Fruit fly (Drosophila melanogaster) whole organism, prepupa: ENCODE measurements around the gene UQCR-C2.

ENCODE experiments used
- CG10631 ChIP-seq: fragments of 200-800 bp; sonication (Bioruptor generic); optimal IDR thresholded peaks from 2 replicates; lab custom pipeline; 2016; ENCODE audit warnings: missing biosample characterization, missing genetic modification characterization
- CG10669 ChIP-seq: fragments of 200-800 bp; sonication (Bioruptor generic); optimal IDR thresholded peaks from 3 replicates; lab custom pipeline; 2018; ENCODE audit warnings: missing biosample characterization, mild to moderate bottlenecking, missing genetic modification characterization, moderate library complexity
- CG11294 ChIP-seq: fragments of 200-800 bp; sonication (Bioruptor generic); IDR thresholded peaks from 2 replicates; pipeline ENCODE4 v1.3.6; 2022; ENCODE audit warnings: missing biosample characterization, missing genetic modification characterization
- CG11902 ChIP-seq: fragments of 200-800 bp; sonication (Bioruptor generic); optimal IDR thresholded peaks from 3 replicates; lab custom pipeline; 2016; ENCODE audit warnings: missing biosample characterization, missing genetic modification characterization
- CG16779 ChIP-seq: fragments of 200-800 bp; sonication (Bioruptor generic); optimal IDR thresholded peaks from 3 replicates; lab custom pipeline; 2017; ENCODE audit warnings: missing biosample characterization, mild to moderate bottlenecking, missing genetic modification characterization
- CG3032 ChIP-seq: fragments of 200-800 bp; optimal IDR thresholded peaks from 2 replicates; lab custom pipeline; 2019; ENCODE audit warnings: missing biosample characterization, mild to moderate bottlenecking, missing genetic modification characterization, moderate library complexity
- CG31627 ChIP-seq: fragments of 200-800 bp; sonication (Bioruptor generic); optimal IDR thresholded peaks from 3 replicates; lab custom pipeline; 2016; ENCODE audit warnings: missing biosample characterization, missing genetic modification characterization
- CG32006 ChIP-seq: fragments of 200-800 bp; sonication (Bioruptor generic); optimal IDR thresholded peaks from 3 replicates; lab custom pipeline; 2017; ENCODE audit warnings: missing biosample characterization, mild to moderate bottlenecking, missing genetic modification characterization
- CG34406 ChIP-seq: fragments of 200-800 bp; sonication (Bioruptor generic); optimal IDR thresholded peaks from 3 replicates; lab custom pipeline; 2016; ENCODE audit warnings: missing biosample characterization, missing genetic modification characterization
- CG3919 ChIP-seq: fragments of 200-800 bp; sonication (Bioruptor generic); optimal IDR thresholded peaks from 3 replicates; lab custom pipeline; 2016; ENCODE audit warnings: missing biosample characterization, missing genetic modification characterization
- CG4318 ChIP-seq: fragments of 200-800 bp; sonication (Bioruptor generic); optimal IDR thresholded peaks from 3 replicates; lab custom pipeline; 2017; ENCODE audit warnings: missing biosample characterization, mild to moderate bottlenecking, missing genetic modification characterization
- CG6276 ChIP-seq: fragments of 200-800 bp; sonication (Bioruptor generic); optimal IDR thresholded peaks from 2 replicates; lab custom pipeline; 2017; ENCODE audit warnings: missing biosample characterization, mild to moderate bottlenecking, missing genetic modification characterization
- CG6792 ChIP-seq: fragments of 200-800 bp; sonication (Bioruptor generic); optimal IDR thresholded peaks from 3 replicates; lab custom pipeline; 2016; ENCODE audit warnings: missing biosample characterization, missing genetic modification characterization
- CG6854 ChIP-seq: fragments of 200-800 bp; sonication (Bioruptor generic); optimal IDR thresholded peaks from 2 replicates; lab custom pipeline; 2017; ENCODE audit warnings: missing biosample characterization, mild to moderate bottlenecking, missing genetic modification characterization
- CG7368 ChIP-seq: fragments of 200-800 bp; sonication (Bioruptor generic); optimal IDR thresholded peaks from 3 replicates; lab custom pipeline; 2016; ENCODE audit warnings: missing biosample characterization, missing genetic modification characterization
- CG8319 ChIP-seq: fragments of 200-800 bp; sonication (Bioruptor generic); optimal IDR thresholded peaks from 3 replicates; lab custom pipeline; 2016; ENCODE audit warnings: missing biosample characterization, missing genetic modification characterization
- CG8632 ChIP-seq: fragments of 200-800 bp; sonication (Bioruptor generic); optimal IDR thresholded peaks from 3 replicates; lab custom pipeline; 2016; ENCODE audit warnings: missing biosample characterization, missing genetic modification characterization
- CG9139 ChIP-seq: fragments of 200-800 bp; sonication (Bioruptor generic); optimal IDR thresholded peaks from 3 replicates; lab custom pipeline; 2017; ENCODE audit warnings: missing biosample characterization, mild to moderate bottlenecking, missing genetic modification characterization
- Eip75B ChIP-seq: fragments of 200-800 bp; sonication (Bioruptor generic); optimal IDR thresholded peaks from 3 replicates; lab custom pipeline; 2016; ENCODE audit warnings: missing biosample characterization, missing genetic modification characterization
- Eip78C ChIP-seq: fragments of 200-800 bp; sonication (Bioruptor generic); peaks from one replicate; lab custom pipeline; 2016; ENCODE audit warnings: missing biosample characterization, missing genetic modification characterization
- Eip93F ChIP-seq: fragments of 200-800 bp; sonication (Bioruptor generic); optimal IDR thresholded peaks from 2 replicates; lab custom pipeline; 2016; ENCODE audit warnings: missing biosample characterization, mild to moderate bottlenecking, missing genetic modification characterization
- Ets21C ChIP-seq: fragments of 200-800 bp; sonication (Bioruptor generic); optimal IDR thresholded peaks from 3 replicates; lab custom pipeline; 2016; ENCODE audit warnings: missing biosample characterization, missing genetic modification characterization
- Gug ChIP-seq: fragments of 200-800 bp; sonication (Bioruptor generic); IDR thresholded peaks from 2 replicates; pipeline ENCODE4 v1.3.6; 2022; ENCODE audit warnings: missing biosample characterization, missing genetic modification characterization
- Hr38 ChIP-seq: sonication (Bioruptor generic); optimal IDR thresholded peaks from 2 replicates; lab custom pipeline; 2016; ENCODE audit warnings: missing biosample characterization, missing genetic modification characterization
- Lpt ChIP-seq: fragments of 200-800 bp; sonication (Bioruptor generic); optimal IDR thresholded peaks from 3 replicates; lab custom pipeline; 2016; ENCODE audit warnings: missing biosample characterization, missing genetic modification characterization
- Met ChIP-seq: fragments of 200-800 bp; sonication (Bioruptor generic); optimal IDR thresholded peaks from 3 replicates; lab custom pipeline; 2016; ENCODE audit warnings: missing biosample characterization, missing genetic modification characterization
- Smox ChIP-seq: fragments of 200-800 bp; sonication (Bioruptor generic); optimal IDR thresholded peaks from 3 replicates; lab custom pipeline; 2016; ENCODE audit warnings: missing biosample characterization, missing genetic modification characterization
- Sox102F ChIP-seq: fragments of 200-800 bp; sonication (Bioruptor generic); optimal IDR thresholded peaks from 2 replicates; lab custom pipeline; 2016; ENCODE audit warnings: missing biosample characterization, mild to moderate bottlenecking, missing genetic modification characterization
- Sox14 ChIP-seq: fragments of 200-800 bp; sonication (Bioruptor generic); optimal IDR thresholded peaks from 3 replicates; lab custom pipeline; 2016; ENCODE audit warnings: missing biosample characterization, missing genetic modification characterization
- achi ChIP-seq: fragments of 200-800 bp; sonication (Bioruptor generic); optimal IDR thresholded peaks from 3 replicates; lab custom pipeline; 2016; ENCODE audit warnings: missing biosample characterization, missing genetic modification characterization
- acj6 ChIP-seq: fragments of 200-800 bp; sonication (Bioruptor generic); optimal IDR thresholded peaks from 3 replicates; lab custom pipeline; 2016; ENCODE audit warnings: missing biosample characterization, missing genetic modification characterization
- cyc ChIP-seq: fragments of 200-800 bp; sonication (Bioruptor generic); optimal IDR thresholded peaks from 3 replicates; lab custom pipeline; 2016; ENCODE audit warnings: missing biosample characterization, missing genetic modification characterization
- dac ChIP-seq: fragments of 200-800 bp; sonication (Bioruptor generic); optimal IDR thresholded peaks from 2 replicates; lab custom pipeline; 2017; ENCODE audit warnings: missing biosample characterization, mild to moderate bottlenecking, missing genetic modification characterization
- dsx ChIP-seq: fragments of 200-800 bp; optimal IDR thresholded peaks from 3 replicates; lab custom pipeline; 2019; ENCODE audit warnings: missing biosample characterization, mild to moderate bottlenecking, missing genetic modification characterization, moderate library complexity; ENCODE audit not compliant: poor library complexity, severe bottlenecking
- eg ChIP-seq: fragments of 200-800 bp; sonication (Bioruptor generic); IDR thresholded peaks from 3 replicates; pipeline ENCODE4 v1.3.6; 2022; ENCODE audit warnings: missing biosample characterization, missing genetic modification characterization
- esn ChIP-seq: fragments of 200-800 bp; sonication (Bioruptor generic); optimal IDR thresholded peaks from 2 replicates; lab custom pipeline; 2016; ENCODE audit warnings: missing biosample characterization, mild to moderate bottlenecking, missing genetic modification characterization, moderate library complexity
- fd59A ChIP-seq: fragments of 200-800 bp; sonication (Bioruptor generic); optimal IDR thresholded peaks from 2 replicates; lab custom pipeline; 2017; ENCODE audit warnings: missing biosample characterization, mild to moderate bottlenecking, missing genetic modification characterization, missing genetic modification reagents
- fkh ChIP-seq: fragments of 200-800 bp; sonication (Bioruptor generic); optimal IDR thresholded peaks from 3 replicates; lab custom pipeline; 2017; ENCODE audit warnings: missing biosample characterization, mild to moderate bottlenecking, missing genetic modification characterization, moderate library complexity
- lz ChIP-seq: fragments of 200-800 bp; sonication (Bioruptor generic); optimal IDR thresholded peaks from 3 replicates; lab custom pipeline; 2016; ENCODE audit warnings: missing biosample characterization, missing genetic modification characterization
- pdm3 ChIP-seq: fragments of 200-800 bp; sonication (Bioruptor generic); optimal IDR thresholded peaks from 3 replicates; lab custom pipeline; 2016; ENCODE audit warnings: missing biosample characterization, missing genetic modification characterization
- salr ChIP-seq, 2 experiments: fragments of 200-800 bp; sonication (Bioruptor generic); optimal IDR thresholded peaks; 3 replicates each; lab custom pipeline; 2016 to 2018; ENCODE audit warnings: missing biosample characterization in 2 of 2, missing genetic modification characterization in 2 of 2, mild to moderate bottlenecking in 1 of 2
- ss ChIP-seq, 2 experiments: fragments of 200-800 bp; sonication (Bioruptor generic); optimal IDR thresholded peaks; 2 replicates in 1 of 2; 3 replicates in 1 of 2; lab custom pipeline; 2017 to 2018; ENCODE audit warnings: mild to moderate bottlenecking in 2 of 2, missing biosample characterization in 2 of 2, missing genetic modification characterization in 2 of 2, moderate library complexity in 1 of 2
- svp ChIP-seq: fragments of 200-800 bp; sonication (Bioruptor generic); peaks from one replicate; lab custom pipeline; 2016; ENCODE audit warnings: missing biosample characterization, missing genetic modification characterization
- topi ChIP-seq: fragments of 200-800 bp; sonication (Bioruptor generic); optimal IDR thresholded peaks from 3 replicates; lab custom pipeline; 2016; ENCODE audit warnings: missing biosample characterization, missing genetic modification characterization
- vri ChIP-seq: fragments of 200-800 bp; sonication (Bioruptor generic); optimal IDR thresholded peaks from 3 replicates; lab custom pipeline; 2016; ENCODE audit warnings: missing biosample characterization, mild to moderate bottlenecking, missing genetic modification characterization

UQCR-C2 gene

dm6 chr3L:16582678-16583315 is 1.1 kb upstream of the UQCR-C2 start, which contains the start of gene Rpn12 (continued):
- TF ChIP-seq CG9139 (GFP tag; lab: Kevin White, UChicago) (no peak), Met (GFP tag; lab: Kevin White, UChicago) (peak; percentile 38), CG32006 (GFP tag; lab: Kevin White, UChicago) (peak; percentile 20), CG6276 (no peak), CG11294 (GFP tag; lab: Robert Waterston, UW) (no peak), CG11902 (GFP tag; lab: Kevin White, UChicago) (no peak), CG16779 (tag; lab: Kevin White, UChicago) (no peak), Hr38 (GFP tag; lab: Kevin White, UChicago) (no peak), esn (GFP tag; lab: Kevin White, UChicago) (peak; percentile 47), CG10631 (peak; percentile 41), achi (GFP tag; lab: Kevin White, UChicago) (no peak), acj6 (GFP tag; lab: Kevin White, UChicago) (peak; percentile 8), ss (GFP tag; optimal IDR thresholded peaks at IDR 0.05; lab: Kevin White, UChicago) (no peak), Smox (no peak), topi (peak; percentile 25), vri (no peak), CG34406 (GFP tag; lab: Kevin White, UChicago) (peak; percentile 2), Eip75B (GFP tag; lab: Kevin White, UChicago) (peak; percentile 37), CG3032 (tag; lab: Kevin White, UChicago) (peak; percentile 38), CG3919 (GFP tag; lab: Kevin White, UChicago) (no peak), eg (no peak), Eip78C (GFP tag; lab: Kevin White, UChicago) (peak; percentile 80)

- TF ChIP-seq Sox14, result peak; percentile 32
- no peak for TF ChIP-seq CG11294 (GFP tag; lab: Robert Waterston, UW)
- TF ChIP-seq, all 60 proteins: peak for 1
Measured at dm6 chr3L:16586989-16587388, 3.1 kb downstream of the UQCR-C2 start, which contains the start of the genes Syx8 and CG32163. Syx8 (minus strand) TSS chr3L:16587057. CG32163 (plus strand) TSS chr3L:16587157.

dm6 chr3L:16587994-16588622 is 4.2 kb downstream of the UQCR-C2 start:
- TF ChIP-seq Ets21C (GFP tag; lab: Kevin White, UChicago) (peak; percentile 54), Eip75B (GFP tag; lab: Kevin White, UChicago) (peak; percentile 32), lz (peak; percentile 52), CG6276 (no peak), Gug (no peak), eg (peak; percentile 73), CG6792 (peak; percentile 10), CG32006 (GFP tag; lab: Kevin White, UChicago) (no peak), CG4318 (GFP tag; lab: Kevin White, UChicago) (no peak), fkh (GFP tag; lab: Kevin White, UChicago) (peak; percentile 53), acj6 (GFP tag; lab: Kevin White, UChicago) (peak; percentile 30), CG11902 (GFP tag; lab: Kevin White, UChicago) (peak; percentile 21), CG7368 (no peak), fd59A (GFP tag; lab: Kevin White, UChicago) (no peak), Eip78C (GFP tag; lab: Kevin White, UChicago) (peak; percentile 55), CG34406 (GFP tag; lab: Kevin White, UChicago) (no peak), Hr38 (GFP tag; lab: Kevin White, UChicago) (no peak), CG8319 (GFP tag; lab: Kevin White, UChicago) (no peak), pdm3 (no peak), Lpt (GFP tag; lab: Kevin White, UChicago) (no peak), Sox102F (GFP tag; lab: Kevin White, UChicago) (no peak), ss (GFP tag; optimal IDR thresholded peaks at IDR 0.05; lab: Kevin White, UChicago) (no peak), vri (no peak), Eip93F (GFP tag; lab: Kevin White, UChicago) (no peak), CG9139 (GFP tag; lab: Kevin White, UChicago) (no peak), dsx (peak; percentile 7), CG10669 (no peak), svp (no peak), dac (no peak), salr (GFP tag; optimal IDR thresholded peaks at IDR 0.05; lab: Kevin White, UChicago) (no peak), CG3032 (tag; lab: Kevin White, UChicago) (peak; percentile 57), CG31627 (peak; percentile 61), CG8632 (peak; percentile 20), cyc (GFP tag; lab: Kevin White, UChicago) (peak; percentile 50), CG6854 (no peak)
